Worm (Caenorhabditis elegans) whole organism, L2 larva: Measurements from ENCODE around the gene F01G10.4.

ENCODE experiments used
- Y55F3AM.14 ChIP-seq: fragments of 200-800 bp; sonication (Bioruptor generic); optimal IDR thresholded peaks from 2 replicates; lab custom pipeline; 2018; ENCODE audit warnings: mild to moderate bottlenecking, missing genetic modification characterization, missing compliant biosample characterization
- alr-1 ChIP-seq: fragments of 150-350 bp; optimal IDR thresholded peaks from 2 replicates; lab custom pipeline; 2014; ENCODE audit warnings: missing biosample characterization, missing genetic modification characterization
- aly-2 ChIP-seq: fragments of 150-350 bp; optimal IDR thresholded peaks from 2 replicates; lab custom pipeline; 2014; ENCODE audit warnings: missing biosample characterization, missing genetic modification characterization
- ama-1 ChIP-seq: fragments of 150-350 bp; optimal IDR thresholded peaks from 2 replicates; lab custom pipeline; 2018; ENCODE audit warnings: inconsistent platforms
- blmp-1 ChIP-seq: sonication (generic microtip); optimal IDR thresholded peaks from 2 replicates; lab custom pipeline; 2017; ENCODE audit warnings: missing genetic modification characterization, mild to moderate bottlenecking, missing compliant biosample characterization, antibody characterized with exemption, moderate library complexity; ENCODE audit not compliant: insufficient read depth
- ceh-82 ChIP-seq: fragments of 150-350 bp; optimal IDR thresholded peaks from 2 replicates; lab custom pipeline; 2014; ENCODE audit warnings: missing biosample characterization, missing genetic modification characterization
- crh-2 ChIP-seq: sonication (generic microtip); optimal IDR thresholded peaks from 2 replicates; lab custom pipeline; 2017; ENCODE audit warnings: missing biosample characterization, missing genetic modification characterization
- elt-1 ChIP-seq: fragments of 150-350 bp; optimal IDR thresholded peaks from 2 replicates; lab custom pipeline; 2014; ENCODE audit warnings: missing biosample characterization, missing genetic modification characterization
- fos-1 ChIP-seq: fragments of 150-350 bp; optimal IDR thresholded peaks from 2 replicates; lab custom pipeline; 2014; ENCODE audit warnings: missing biosample characterization, missing genetic modification characterization
- gmeb-1 ChIP-seq: fragments of 150-350 bp; optimal IDR thresholded peaks from 2 replicates; lab custom pipeline; 2014; ENCODE audit warnings: missing biosample characterization, missing genetic modification characterization
- lin-11 ChIP-seq: fragments of 150-350 bp; sonication (generic microtip); optimal IDR thresholded peaks from 2 replicates; lab custom pipeline; 2014; ENCODE audit warnings: missing biosample characterization, missing genetic modification characterization, inconsistent platforms, mixed read lengths
- lin-13 ChIP-seq: fragments of 150-350 bp; optimal IDR thresholded peaks from 2 replicates; lab custom pipeline; 2014; ENCODE audit warnings: missing biosample characterization, missing genetic modification reagents, missing genetic modification characterization
- nhr-10 ChIP-seq: sonication (generic microtip); optimal IDR thresholded peaks from 2 replicates; lab custom pipeline; 2017; ENCODE audit warnings: missing biosample characterization, missing genetic modification characterization
- nhr-11 ChIP-seq: fragments of 150-350 bp; optimal IDR thresholded peaks from 2 replicates; lab custom pipeline; 2014; ENCODE audit warnings: missing biosample characterization, missing genetic modification characterization
- nhr-12 ChIP-seq: fragments of 150-350 bp; optimal IDR thresholded peaks from 2 replicates; lab custom pipeline; 2014; ENCODE audit warnings: missing biosample characterization, missing genetic modification characterization
- nhr-129 ChIP-seq: fragments of 150-350 bp; optimal IDR thresholded peaks from 2 replicates; lab custom pipeline; 2014; ENCODE audit warnings: missing biosample characterization, missing genetic modification characterization
- nhr-21 ChIP-seq: fragments of 150-350 bp; optimal IDR thresholded peaks from 2 replicates; lab custom pipeline; 2014; ENCODE audit warnings: missing biosample characterization, missing genetic modification characterization
- nhr-23 ChIP-seq: fragments of 150-350 bp; optimal IDR thresholded peaks from 2 replicates; lab custom pipeline; 2014; ENCODE audit warnings: missing biosample characterization, missing genetic modification reagents, missing genetic modification characterization
- nhr-237 ChIP-seq: fragments of 150-350 bp; optimal IDR thresholded peaks from 2 replicates; lab custom pipeline; 2014; ENCODE audit warnings: missing biosample characterization, missing genetic modification characterization
- nhr-25 ChIP-seq: fragments of 150-350 bp; sonication (generic microtip); optimal IDR thresholded peaks from 3 replicates; lab custom pipeline; 2014; ENCODE audit warnings: missing biosample characterization, missing genetic modification characterization
- nhr-6 ChIP-seq: fragments of 150-350 bp; optimal IDR thresholded peaks from 2 replicates; lab custom pipeline; 2014; ENCODE audit warnings: missing biosample characterization, missing genetic modification characterization
- nhr-77 ChIP-seq: fragments of 150-350 bp; optimal IDR thresholded peaks from 2 replicates; lab custom pipeline; 2014; ENCODE audit warnings: missing biosample characterization, missing genetic modification characterization
- peb-1 ChIP-seq: fragments of 150-350 bp; optimal IDR thresholded peaks from 2 replicates; lab custom pipeline; 2014; ENCODE audit warnings: missing biosample characterization, missing genetic modification characterization
- sem-4 ChIP-seq: fragments of 150-350 bp; optimal IDR thresholded peaks from 2 replicates; lab custom pipeline; 2014; ENCODE audit warnings: missing biosample characterization, missing genetic modification reagents, missing genetic modification characterization
- sma-3 ChIP-seq: sonication (generic microtip); optimal IDR thresholded peaks from 2 replicates; lab custom pipeline; 2016; ENCODE audit warnings: missing genetic modification reagents, missing genetic modification characterization, missing compliant biosample characterization
- sma-9 ChIP-seq, 2 experiments: fragments of 150-350 bp in 1 of 2; sonication (generic microtip) in 1 of 2; optimal IDR thresholded peaks; 2 replicates each; lab custom pipeline; 2014 to 2016; ENCODE audit warnings: missing genetic modification characterization in 2 of 2, mild to moderate bottlenecking in 1 of 2, missing biosample characterization in 1 of 2, missing compliant biosample characterization in 1 of 2, missing genetic modification reagents in 1 of 2, moderate library complexity in 1 of 2
- snpc-4 ChIP-seq: fragments of 150-350 bp; optimal IDR thresholded peaks from 2 replicates; lab custom pipeline; 2014; ENCODE audit warnings: missing biosample characterization, missing genetic modification characterization
- unc-39 ChIP-seq: fragments of 150-350 bp; optimal IDR thresholded peaks from 2 replicates; lab custom pipeline; 2014; ENCODE audit warnings: missing biosample characterization, missing genetic modification characterization
- unc-55 ChIP-seq: fragments of 150-350 bp; sonication (generic microtip); optimal IDR thresholded peaks from 3 replicates; lab custom pipeline; 2014; ENCODE audit warnings: missing biosample characterization, missing genetic modification reagents, missing genetic modification characterization
- unc-62 ChIP-seq: fragments of 150-350 bp; optimal IDR thresholded peaks from 2 replicates; lab custom pipeline; 2014; ENCODE audit warnings: missing biosample characterization, missing genetic modification reagents, missing genetic modification characterization
- zag-1 ChIP-seq: fragments of 150-350 bp; optimal IDR thresholded peaks from 2 replicates; lab custom pipeline; 2014; ENCODE audit warnings: missing biosample characterization, missing genetic modification characterization
- ztf-1 ChIP-seq: fragments of 200-800 bp; sonication (Bioruptor generic); conservative IDR thresholded peaks from 2 replicates; pipeline ENCODE4 v1.3.6; 2022; ENCODE audit warnings: missing genetic modification characterization, missing compliant biosample characterization

Gene F01G10.4

DNA sequence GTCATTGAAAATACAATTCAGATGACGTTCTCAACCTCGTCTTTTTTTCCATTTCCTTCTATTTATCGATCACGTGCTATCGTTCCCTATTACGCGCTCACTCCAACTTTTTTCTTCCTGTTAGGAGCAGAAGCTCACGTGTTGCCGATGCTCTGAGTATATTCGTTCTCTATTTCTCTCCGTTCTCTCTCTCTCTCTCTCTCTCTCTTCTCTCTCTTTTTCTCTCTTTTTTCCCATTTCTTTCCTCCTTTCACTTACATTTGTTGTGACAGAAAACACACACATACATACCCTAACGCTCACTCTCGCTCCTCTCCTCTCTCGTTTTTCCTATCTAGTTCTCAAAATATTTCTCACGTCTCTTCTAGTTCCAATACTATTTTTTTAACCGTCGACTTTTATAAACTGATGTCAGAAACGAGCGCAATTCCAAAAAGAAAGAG, 20.0 kb upstream of the F01G10.4 start (continued):
- TF ChIP-seq nhr-21 (tag; lab: Kevin White, UChicago) (peak; percentile 83), ama-1 (lab: Kevin White, UChicago) (peak; percentile 38), nhr-77 (tag; lab: Kevin White, UChicago) (no peak), ceh-82 (tag; lab: Kevin White, UChicago) (no peak), unc-55 (peak; percentile 89), aly-2 (tag; lab: Kevin White, UChicago) (no peak), peb-1 (no peak), Y55F3AM.14 (peak; percentile 52), ztf-1 (GFP tag; lab: Robert Waterston, UW) (no peak), unc-62 (peak; percentile 73), sma-9 (GFP tag; optimal IDR thresholded peaks at IDR 0.05; lab: Kevin White, UChicago) (peak; percentile 97), sma-9 (tag; optimal IDR thresholded peaks at IDR 0.05; lab: Kevin White, UChicago) (no peak), crh-2 (tag; lab: Kevin White, UChicago) (peak; percentile 100), elt-1 (no peak), nhr-10 (tag; lab: Kevin White, UChicago) (peak; percentile 12), snpc-4 (tag; lab: Kevin White, UChicago) (peak; percentile 32), lin-13 (GFP tag; lab: Kevin White, UChicago) (peak; percentile 56), unc-39 (tag; lab: Kevin White, UChicago) (no peak), gmeb-1 (tag; lab: Kevin White, UChicago) (peak; percentile 78), zag-1 (tag; lab: Kevin White, UChicago) (peak; percentile 87), alr-1 (tag; lab: Kevin White, UChicago) (no peak), nhr-23 (tag; lab: Kevin White, UChicago) (no peak)

DNA sequence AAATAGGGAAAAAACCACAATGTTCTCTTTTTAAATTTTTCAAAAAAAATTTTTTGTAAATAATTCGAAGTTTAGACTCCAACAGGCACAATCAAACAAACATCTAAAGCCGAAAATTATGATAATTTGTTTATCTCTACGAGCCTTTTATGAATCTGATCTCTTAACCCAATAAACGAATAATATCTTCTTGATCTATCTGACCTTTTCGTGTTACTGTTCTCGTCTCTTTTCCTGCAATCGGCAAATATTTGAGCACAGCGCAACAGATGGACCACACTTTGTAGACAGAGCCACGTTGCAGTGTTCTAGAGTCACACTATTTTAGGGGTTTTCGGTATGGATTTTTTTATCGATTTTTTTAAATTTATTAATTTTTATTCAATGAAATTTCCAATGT, 19.4 kb upstream of the F01G10.4 start:
- TF ChIP-seq fos-1 (tag; lab: Kevin White, UChicago) = no peak
- no peak for TF ChIP-seq elt-1
- TF ChIP-seq ama-1 (lab: Kevin White, UChicago) = no peak
- no peak for TF ChIP-seq aly-2 (tag; lab: Kevin White, UChicago)
- no peak for TF ChIP-seq alr-1 (tag; lab: Kevin White, UChicago)
- TF ChIP-seq blmp-1 (tag; lab: Kevin White, UChicago) = no peak
- no peak for TF ChIP-seq peb-1
- TF ChIP-seq nhr-11 = no peak

DNA sequence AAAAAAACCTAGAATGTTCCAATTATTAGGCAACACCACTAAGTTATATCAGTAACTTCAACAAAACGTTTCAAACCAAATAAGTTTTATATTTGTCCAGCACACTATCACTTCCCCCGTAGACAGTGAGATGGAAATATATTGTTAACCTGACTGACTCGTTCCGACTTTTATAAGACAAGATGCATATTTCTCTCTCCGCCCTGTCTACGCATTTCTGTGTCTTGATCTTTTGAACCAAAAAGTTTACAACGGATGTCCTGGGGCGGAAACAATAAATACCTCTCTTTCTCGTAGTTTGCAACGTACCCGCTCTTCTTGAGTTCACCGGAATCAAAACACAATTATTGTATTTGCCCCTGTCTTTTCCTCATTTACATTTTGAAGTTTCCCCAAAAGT, 18.9 kb upstream of the F01G10.4 start:
- no peak for TF ChIP-seq nhr-25 (tag; lab: Kevin White, UChicago)
- no peak for TF ChIP-seq nhr-12 (tag; lab: Kevin White, UChicago)
- no peak for TF ChIP-seq zag-1 (tag; lab: Kevin White, UChicago)
- no peak for TF ChIP-seq Y55F3AM.14
- TF ChIP-seq sma-9 (GFP tag; optimal IDR thresholded peaks at IDR 0.05; lab: Kevin White, UChicago) = peak; percentile 30
- no peak for TF ChIP-seq sma-9 (tag; optimal IDR thresholded peaks at IDR 0.05; lab: Kevin White, UChicago)
- TF ChIP-seq nhr-6 (tag; lab: Kevin White, UChicago) = no peak
- no peak for TF ChIP-seq sem-4 (tag; lab: Kevin White, UChicago)
- no peak for TF ChIP-seq unc-62
- no peak for TF ChIP-seq lin-11
- no peak for TF ChIP-seq peb-1
- no peak for TF ChIP-seq unc-55
- TF ChIP-seq nhr-21 (tag; lab: Kevin White, UChicago) = peak; percentile 8
- no peak for TF ChIP-seq nhr-129 (tag; lab: Kevin White, UChicago)
- no peak for TF ChIP-seq nhr-237 (tag; lab: Kevin White, UChicago)
- TF ChIP-seq crh-2 (tag; lab: Kevin White, UChicago) = peak; percentile 24

DNA sequence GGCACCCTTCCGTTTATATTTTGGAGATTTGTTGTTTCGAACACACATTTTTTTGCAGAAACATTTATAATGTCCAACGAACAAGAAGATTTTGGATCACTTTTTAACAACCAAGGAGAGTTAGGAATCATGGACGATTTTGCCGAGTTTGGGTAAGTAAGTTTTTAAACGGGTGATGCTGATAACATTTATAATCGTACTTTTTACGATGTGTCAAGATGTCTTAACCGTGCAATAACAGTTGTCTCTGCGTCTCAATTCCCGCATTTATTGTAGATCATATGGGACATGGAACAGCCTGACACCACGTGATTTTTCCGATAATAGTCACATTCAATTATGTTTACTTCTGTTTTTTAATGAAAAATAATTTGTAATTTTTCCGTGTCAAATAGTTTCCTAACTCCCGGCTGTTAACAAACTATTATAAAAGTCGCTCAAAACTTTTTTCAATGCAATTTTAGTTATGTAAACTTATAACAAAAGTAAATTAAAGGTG, 18.3 kb upstream of the F01G10.4 start, which contains the start of gene daf-14:
Gene daf-14 (plus strand): TSS at position 51 of the 499 bp plus-strand sequence.
- TF ChIP-seq sma-9 (GFP tag; optimal IDR thresholded peaks at IDR 0.05; lab: Kevin White, UChicago) (peak; percentile 81), sma-9 (tag; optimal IDR thresholded peaks at IDR 0.05; lab: Kevin White, UChicago) (no peak), aly-2 (tag; lab: Kevin White, UChicago) (no peak), gmeb-1 (tag; lab: Kevin White, UChicago) (peak; percentile 21), blmp-1 (tag; lab: Kevin White, UChicago) (no peak), sma-3 (GFP tag; lab: Kevin White, UChicago) (peak; percentile 61), crh-2 (tag; lab: Kevin White, UChicago) (peak; percentile 60)
